Fruit fly (Drosophila melanogaster): ENCODE data around the gene Dpy-30L2.

Dpy-30L2 gene

dm6 chr3L:4001500-4001899 is 46.0 kb downstream of the Dpy-30L2 start:
- TF ChIP-seq z (GFP tag; IDR thresholded peaks at IDR 0.05) (no peak), CG13894 (tag; optimal IDR thresholded peaks at IDR 0.05) (peak; percentile 93), Ets65A (GFP tag) (peak; percentile 51)

DNA sequence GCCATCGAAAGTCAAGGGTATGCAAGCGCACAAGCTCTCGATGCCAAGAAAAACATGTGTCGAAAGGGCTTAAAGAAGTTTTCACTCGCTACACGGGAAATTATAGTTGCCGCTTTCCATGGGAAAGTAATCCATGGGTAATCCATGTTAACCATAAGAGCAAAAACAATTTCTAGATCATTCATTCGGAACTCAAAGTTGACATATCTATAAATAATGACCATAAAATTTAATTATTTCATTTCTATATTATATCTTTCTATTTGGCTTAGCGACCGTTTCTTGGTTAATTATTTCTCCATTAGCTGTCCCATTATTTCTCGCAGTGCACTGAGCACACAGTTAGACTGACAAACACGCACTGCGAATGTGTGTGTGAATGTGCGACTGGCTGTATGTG is 46.8 kb downstream of the Dpy-30L2 start:
- TF ChIP-seq CHES-1-like (GFP tag; optimal IDR thresholded peaks at IDR 0.05) = no peak
- peak; percentile 33 for TF ChIP-seq lab (GFP tag; optimal IDR thresholded peaks at IDR 0.05)
- peak; percentile 20 for TF ChIP-seq fd3F (GFP tag; optimal IDR thresholded peaks at IDR 0.05)
- TF ChIP-seq CG11695 (GFP tag; IDR thresholded peaks at IDR 0.05) = no peak
- peak; percentile 52 for TF ChIP-seq CG10209 (GFP tag; optimal IDR thresholded peaks at IDR 0.05)
- no peak for TF ChIP-seq tll (GFP tag; optimal IDR thresholded peaks at IDR 0.05)
- TF ChIP-seq br (optimal IDR thresholded peaks at IDR 0.05) = no peak
- no peak for TF ChIP-seq Dip2 (GFP tag; IDR thresholded peaks at IDR 0.05)
- no peak for TF ChIP-seq CG4328 (GFP tag; optimal IDR thresholded peaks at IDR 0.05)
- no peak for TF ChIP-seq Bgb (GFP tag; IDR thresholded peaks at IDR 0.05; ENCODE audit: partially characterized antibody)
- no peak for TF ChIP-seq psq (GFP tag; optimal IDR thresholded peaks at IDR 0.05)
- 0 out of 2 replicates have a peak, but pooled peaks have one; percentile 9 for TF ChIP-seq CG14441 (GFP tag; IDR thresholded peaks at IDR 0.05)
- TF ChIP-seq Fer1 (GFP tag; optimal IDR thresholded peaks at IDR 0.05) = peak; percentile 33
- peak; percentile 54 for TF ChIP-seq Xbp1 (GFP tag; optimal IDR thresholded peaks at IDR 0.05)
- no peak for TF ChIP-seq sr (GFP tag; IDR thresholded peaks at IDR 0.05)
- TF ChIP-seq CG7556 (GFP tag; optimal IDR thresholded peaks at IDR 0.05) = peak; percentile 72
- TF ChIP-seq CG31365 (tag; optimal IDR thresholded peaks at IDR 0.05) = no peak
- TF ChIP-seq pho (GFP tag; optimal IDR thresholded peaks at IDR 0.05) = no peak
- TF ChIP-seq CTCF (GFP tag; optimal IDR thresholded peaks at IDR 0.05) = no peak
- no peak for TF ChIP-seq BEAF-32 (GFP tag; optimal IDR thresholded peaks at IDR 0.05)
- TF ChIP-seq Nf-YB (GFP tag; optimal IDR thresholded peaks at IDR 0.05) = peak; percentile 12
- TF ChIP-seq CG3065 (GFP tag; optimal IDR thresholded peaks at IDR 0.05) = no peak
- TF ChIP-seq yki (optimal IDR thresholded peaks at IDR 0.05) = no peak
- TF ChIP-seq zen (tag; optimal IDR thresholded peaks at IDR 0.05) = no peak
- peak in 1 of 2 experiments; percentile 73 for TF ChIP-seq eve (GFP tag; optimal IDR thresholded peaks at IDR 0.05)
- TF ChIP-seq CG11085 (GFP tag; IDR thresholded peaks at IDR 0.05) = no peak
- no peak for TF ChIP-seq CG2116 (GFP tag; optimal IDR thresholded peaks at IDR 0.05)
- peak in 1 of 3 experiments; percentile 26 for TF ChIP-seq lola (GFP tag; optimal IDR thresholded peaks at IDR 0.05)
- peak; percentile 22; the same call in 1 of the 2 replicates for TF ChIP-seq CG31441 (GFP tag; IDR thresholded peaks at IDR 0.05)
- TF ChIP-seq twi (tag; optimal IDR thresholded peaks at IDR 0.05) = no peak
- no peak for TF ChIP-seq MESR4 (GFP tag; optimal IDR thresholded peaks at IDR 0.05)
- TF ChIP-seq Hr39 (optimal IDR thresholded peaks at IDR 0.05) = no peak
- TF ChIP-seq cwo (GFP tag; optimal IDR thresholded peaks at IDR 0.05) = peak; percentile 3
- TF ChIP-seq bbx (GFP tag; IDR thresholded peaks at IDR 0.05; ENCODE audit: partially characterized antibody) = no peak
- TF ChIP-seq vvl (GFP tag; IDR thresholded peaks at IDR 0.05) = no peak
- no peak for TF ChIP-seq al (GFP tag; IDR thresholded peaks at IDR 0.05)
- TF ChIP-seq CG13287 (GFP tag; IDR thresholded peaks at IDR 0.05; ENCODE audit: partially characterized antibody) = no peak
- TF ChIP-seq peb (GFP tag; IDR thresholded peaks at IDR 0.05) = no peak
- peak; percentile 62 for TF ChIP-seq CoRest (tag; optimal IDR thresholded peaks at IDR 0.05)
- no peak for TF ChIP-seq CG32772 (GFP tag; IDR thresholded peaks at IDR 0.05)
- no peak for TF ChIP-seq CG1529 (GFP tag; optimal IDR thresholded peaks at IDR 0.05)
- no peak for TF ChIP-seq CG8281 (tag; optimal IDR thresholded peaks at IDR 0.05)
- no peak for TF ChIP-seq CG16815 (GFP tag; optimal IDR thresholded peaks at IDR 0.05)
- TF ChIP-seq NC2β (GFP tag; optimal IDR thresholded peaks at IDR 0.05) = no peak
- no peak; the same call in 2 of the 3 replicates for TF ChIP-seq tgo (GFP tag; IDR thresholded peaks at IDR 0.05)
- no peak for TF ChIP-seq CG7928 (GFP tag; optimal IDR thresholded peaks at IDR 0.05)
- TF ChIP-seq CG13775 (GFP tag; optimal IDR thresholded peaks at IDR 0.05) = peak; percentile 38
- no peak for TF ChIP-seq CG14710 (tag; optimal IDR thresholded peaks at IDR 0.05)

Data from whole organism, embryonic.